Worm (Caenorhabditis elegans) whole organism, L2 larva: Measurements from ENCODE around the gene C24H10.3.

ENCODE experiments used
- F13H6.1 ChIP-seq: sonication (generic microtip); optimal IDR thresholded peaks from 2 replicates; lab custom pipeline; 2016; ENCODE audit warnings: missing genetic modification characterization, missing compliant biosample characterization
- R02D3.7 ChIP-seq: fragments of 150-350 bp; optimal IDR thresholded peaks from 2 replicates; lab custom pipeline; 2014; ENCODE audit warnings: missing biosample characterization, missing genetic modification characterization
- aly-2 ChIP-seq: fragments of 150-350 bp; optimal IDR thresholded peaks from 2 replicates; lab custom pipeline; 2014; ENCODE audit warnings: missing biosample characterization, missing genetic modification characterization
- egl-27 ChIP-seq: sonication (generic microtip); optimal IDR thresholded peaks from 3 replicates; lab custom pipeline; 2017; ENCODE audit warnings: missing biosample characterization, missing genetic modification reagents, missing genetic modification characterization
- lin-39 ChIP-seq: fragments of 150-350 bp; optimal IDR thresholded peaks from 2 replicates; lab custom pipeline; 2014; ENCODE audit warnings: missing biosample characterization, missing genetic modification reagents, missing genetic modification characterization
- lsy-2 ChIP-seq, 2 experiments: fragments of 150-350 bp in 1 of 2; sonication (generic microtip) in 1 of 2; optimal IDR thresholded peaks; 2 replicates each; lab custom pipeline; 2014 to 2017; ENCODE audit warnings: missing biosample characterization in 2 of 2, missing genetic modification characterization in 2 of 2
- mdl-1 ChIP-seq, 2 experiments: fragments of 150-350 bp in 1 of 2; sonication (generic microtip) in 1 of 2; optimal IDR thresholded peaks; 2 replicates each; lab custom pipeline; 2017; ENCODE audit warnings: missing biosample characterization in 2 of 2, missing genetic modification characterization in 2 of 2
- nhr-10 ChIP-seq: sonication (generic microtip); optimal IDR thresholded peaks from 2 replicates; lab custom pipeline; 2017; ENCODE audit warnings: missing biosample characterization, missing genetic modification characterization
- nhr-12 ChIP-seq: fragments of 150-350 bp; optimal IDR thresholded peaks from 2 replicates; lab custom pipeline; 2014; ENCODE audit warnings: missing biosample characterization, missing genetic modification characterization
- unc-39 ChIP-seq: fragments of 150-350 bp; optimal IDR thresholded peaks from 2 replicates; lab custom pipeline; 2014; ENCODE audit warnings: missing biosample characterization, missing genetic modification characterization
- unc-55 ChIP-seq: fragments of 150-350 bp; sonication (generic microtip); optimal IDR thresholded peaks from 3 replicates; lab custom pipeline; 2014; ENCODE audit warnings: missing biosample characterization, missing genetic modification reagents, missing genetic modification characterization

DNA sequence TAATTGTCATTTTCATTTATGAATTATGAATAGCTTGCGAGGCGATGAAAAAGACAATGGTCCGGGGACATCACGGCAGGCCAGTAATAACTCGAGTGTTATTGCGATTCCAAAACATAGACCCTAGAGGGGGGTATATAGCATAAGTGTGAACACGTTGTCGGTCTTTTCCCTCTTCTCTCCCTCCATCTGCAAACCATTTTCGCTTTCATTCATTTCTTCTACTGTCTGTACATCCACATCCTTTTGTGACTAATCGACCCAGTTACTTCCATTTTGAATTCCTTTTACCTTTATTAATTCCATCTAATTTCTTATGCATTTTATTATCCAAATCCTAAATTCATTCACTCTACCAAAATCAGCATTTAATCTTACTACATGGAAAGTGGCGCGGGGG lies 10.2 kb downstream of the C24H10.3 start:
- TF ChIP-seq R02D3.7 (tag; lab: Kevin White, UChicago) (no peak), mdl-1 (tag; optimal IDR thresholded peaks at IDR 0.05; lab: Kevin White, UChicago) (no peak), egl-27 (tag; lab: Kevin White, UChicago) (no peak), lin-39 (tag; lab: Kevin White, UChicago) (no peak), aly-2 (tag; lab: Kevin White, UChicago) (no peak), lsy-2 (tag; optimal IDR thresholded peaks at IDR 0.05; lab: Kevin White, UChicago) (no peak), nhr-12 (no peak), F13H6.1 (tag; lab: Kevin White, UChicago) (no peak), nhr-10 (tag; lab: Kevin White, UChicago) (no peak), unc-39 (no peak), unc-55 (GFP tag; lab: Kevin White, UChicago) (no peak)
